Worm (Caenorhabditis elegans): ENCODE measurements around the gene T25B2.4.

Gene T25B2.4

DNA sequence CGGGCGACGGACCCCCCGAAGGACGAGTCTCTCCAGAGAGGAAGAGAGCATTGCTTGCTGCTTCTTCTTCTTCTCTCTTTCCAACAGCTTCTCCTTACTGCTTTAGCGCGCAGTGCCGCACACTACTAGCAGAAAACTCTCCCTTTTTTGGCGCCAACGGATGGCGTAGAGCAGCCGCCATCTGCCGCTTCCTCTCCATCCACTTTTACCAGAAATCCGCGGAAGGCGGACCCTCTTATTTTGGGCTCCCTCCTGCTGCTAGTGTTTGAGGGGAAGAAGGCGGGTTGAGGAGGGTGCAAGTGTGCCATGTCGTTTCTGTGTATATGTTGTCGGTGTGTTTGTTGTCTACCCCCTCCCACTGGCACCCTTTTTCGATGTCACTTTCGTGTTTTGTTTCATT, 43.6 kb upstream of the T25B2.4 start (continued):
- TF ChIP-seq nhr-47 (tag; optimal IDR thresholded peaks at IDR 0.05) (no peak), nhr-85 (tag) (no peak), elt-3 (tag; optimal IDR thresholded peaks at IDR 0.05) (no peak), lin-14 (GFP tag; optimal IDR thresholded peaks at IDR 0.05) (peak; percentile 67), mdl-1 (tag; optimal IDR thresholded peaks at IDR 0.05) (no peak), lsy-2 (tag; optimal IDR thresholded peaks at IDR 0.05) (no peak), C04F5.9 (tag; optimal IDR thresholded peaks at IDR 0.05) (no peak), nhr-84 (tag; optimal IDR thresholded peaks at IDR 0.05) (no peak), ceh-63 (GFP tag; optimal IDR thresholded peaks at IDR 0.05) (no peak), ceh-8 (GFP tag; optimal IDR thresholded peaks at IDR 0.05) (no peak), nhr-77 (tag; optimal IDR thresholded peaks at IDR 0.05) (no peak), nhr-90 (tag; optimal IDR thresholded peaks at IDR 0.05; ENCODE audit: poor library complexity) (no peak), lin-35 (GFP tag; optimal IDR thresholded peaks at IDR 0.05) (no peak), unc-98 (GFP tag; IDR thresholded peaks at IDR 0.05) (no peak)

DNA sequence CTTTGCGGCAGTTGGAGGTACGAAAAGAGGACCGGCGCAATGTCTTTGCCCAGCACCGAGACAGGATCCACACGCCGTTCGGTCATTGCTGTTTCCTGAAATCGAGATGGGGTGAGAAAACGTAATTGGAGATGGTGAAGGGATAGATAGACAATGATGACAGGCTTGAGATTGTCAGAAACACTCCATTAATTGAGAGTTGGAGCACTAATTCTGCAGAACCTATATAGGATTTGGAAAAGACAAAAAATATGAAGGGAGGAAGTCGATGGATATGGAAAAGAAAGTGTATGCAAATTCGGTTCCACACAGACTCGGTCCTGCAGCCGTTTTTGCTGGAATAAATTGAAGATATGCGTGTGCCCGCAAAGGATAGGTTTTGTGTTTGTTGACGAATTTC, 39.8 kb upstream of the T25B2.4 start, which contains the start of gene Y72A10A.1:
TSS of gene Y72A10A.1 (minus strand) at position 101 of the 400 bp plus-strand sequence.
- no peak for TF ChIP-seq xbp-1 (tag; optimal IDR thresholded peaks at IDR 0.05)
- no peak for TF ChIP-seq grh-1 (GFP tag; IDR thresholded peaks at IDR 0.05)
- no peak for TF ChIP-seq ceh-82 (tag; optimal IDR thresholded peaks at IDR 0.05)
- no peak for TF ChIP-seq elt-3 (tag; optimal IDR thresholded peaks at IDR 0.05)
- no peak for TF ChIP-seq nhr-11 (tag; optimal IDR thresholded peaks at IDR 0.05)
- TF ChIP-seq efl-3 (GFP tag; optimal IDR thresholded peaks at IDR 0.05): no peak
- no peak for TF ChIP-seq tlp-1 (tag; optimal IDR thresholded peaks at IDR 0.05)
- TF ChIP-seq ama-1 (optimal IDR thresholded peaks at IDR 0.05): no peak
- no peak for TF ChIP-seq fkh-4 (tag; optimal IDR thresholded peaks at IDR 0.05; ENCODE audit: borderline replicate concordance)
- no peak for TF ChIP-seq nhr-237 (tag; optimal IDR thresholded peaks at IDR 0.05)
- no peak for TF ChIP-seq irx-1 (tag; optimal IDR thresholded peaks at IDR 0.05)
- TF ChIP-seq F16B12.6 (tag; optimal IDR thresholded peaks at IDR 0.05): no peak
- TF ChIP-seq sup-37 (GFP tag; optimal IDR thresholded peaks at IDR 0.05): no peak
- TF ChIP-seq ceh-63 (GFP tag; optimal IDR thresholded peaks at IDR 0.05): no peak

DNA sequence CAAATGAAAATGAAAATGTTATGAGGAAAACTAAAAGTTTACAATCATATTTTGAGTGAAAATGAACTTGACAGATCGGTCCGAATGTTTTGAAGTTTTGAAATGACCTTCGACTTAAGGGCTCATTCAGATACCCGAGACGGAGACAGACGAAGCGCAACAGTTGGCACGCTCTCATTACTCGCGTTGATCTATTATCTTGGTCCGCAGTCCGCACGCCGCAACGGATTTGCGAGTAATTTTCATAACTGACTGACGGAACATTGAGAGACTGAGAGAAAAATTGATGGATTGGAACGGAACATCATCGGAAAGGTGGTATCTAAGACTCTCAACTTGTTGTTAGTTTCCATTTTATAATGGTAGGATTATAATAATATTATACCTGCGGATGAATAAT, 32.1 kb upstream of the T25B2.4 start:
- peak; percentile 32 for TF ChIP-seq lin-14 (GFP tag; optimal IDR thresholded peaks at IDR 0.05)
- TF ChIP-seq rnt-1 (tag; optimal IDR thresholded peaks at IDR 0.05): peak; percentile 21
- TF ChIP-seq pax-3 (tag; optimal IDR thresholded peaks at IDR 0.05): no peak

DNA sequence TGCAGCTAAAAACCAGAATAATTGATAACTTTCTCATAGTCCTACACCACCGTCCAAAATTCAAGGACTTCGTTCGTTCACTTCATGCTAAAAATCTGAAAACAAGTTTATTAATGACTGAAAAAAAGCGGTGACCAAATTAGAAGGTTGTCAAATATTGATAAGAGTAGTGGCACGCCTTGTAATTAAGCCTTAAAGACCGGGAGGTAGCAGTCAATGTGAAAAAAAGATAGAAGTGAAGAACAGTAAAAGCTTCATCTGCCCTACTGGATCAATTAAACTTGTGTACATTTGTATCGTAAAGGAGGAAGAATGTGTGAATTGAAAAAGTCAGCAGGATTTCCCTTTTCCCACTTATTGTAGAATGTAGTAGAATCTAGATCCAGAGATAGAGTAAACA, 27.6 kb upstream of the T25B2.4 start, which contains the start of gene tag-275:
TSS of gene tag-275 (minus strand) at position 101 of the 400 bp plus-strand sequence.
- TF ChIP-seq elt-3 (tag; optimal IDR thresholded peaks at IDR 0.05) (no peak), unc-130 (tag; optimal IDR thresholded peaks at IDR 0.05) (no peak), unc-30 (tag; optimal IDR thresholded peaks at IDR 0.05) (no peak), nhr-12 (tag; optimal IDR thresholded peaks at IDR 0.05) (no peak), zag-1 (tag; optimal IDR thresholded peaks at IDR 0.05) (no peak), sox-4 (tag; optimal IDR thresholded peaks at IDR 0.05) (no peak), pag-3 (tag; optimal IDR thresholded peaks at IDR 0.05; ENCODE audit: borderline replicate concordance, insufficient read depth) (no peak), ceh-82 (tag; optimal IDR thresholded peaks at IDR 0.05) (no peak), C34B4.2 (tag; optimal IDR thresholded peaks at IDR 0.05) (no peak), nhr-28 (tag; optimal IDR thresholded peaks at IDR 0.05) (no peak), pax-3 (tag; optimal IDR thresholded peaks at IDR 0.05) (no peak), lin-13 (GFP tag; optimal IDR thresholded peaks at IDR 0.05) (no peak), lin-39 (tag; optimal IDR thresholded peaks at IDR 0.05) (no peak), aha-1 (tag; optimal IDR thresholded peaks at IDR 0.05) (no peak)

Data from whole organism, L1 larva.